Worm (Caenorhabditis elegans): ENCODE data around the gene sri-54.

DNA sequence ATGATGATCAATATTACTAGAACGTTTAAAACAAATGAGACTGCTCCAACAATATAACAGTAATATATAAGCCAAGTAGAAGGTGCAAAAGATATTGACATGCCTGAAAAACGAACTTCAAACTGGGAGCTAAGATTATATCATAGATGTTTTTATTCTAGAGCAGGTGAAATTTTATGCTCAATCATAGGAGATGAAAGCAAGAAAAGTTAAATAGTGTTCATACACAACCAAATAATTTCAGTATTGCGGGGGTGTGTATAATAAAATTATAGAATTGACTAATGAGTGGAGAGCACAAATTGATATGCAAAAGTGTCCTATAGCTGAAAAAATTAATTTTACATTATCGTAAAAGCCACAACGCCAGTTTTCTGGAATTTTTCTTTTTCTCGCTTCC, 21.3 kb upstream of the sri-54 start, which contains the start of gene sri-34:
- TF ChIP-seq hmg-4 (GFP tag; optimal IDR thresholded peaks at IDR 0.05) = no peak
- no peak for TF ChIP-seq tbx-37 (GFP tag; conservative IDR thresholded peaks at IDR 0.05)
- TF ChIP-seq ama-1 (optimal IDR thresholded peaks at IDR 0.05) = no peak
- TF ChIP-seq flt-1 (GFP tag; IDR thresholded peaks at IDR 0.05) = no peak
